Fruit fly (Drosophila melanogaster) whole organism, embryonic: ENCODE measurements around the gene GlyRS.
A peak's percentile ranks its signal among the peaks of the same experiment; 100 is the strongest.

Experiments used
- CG10366 ChIP-seq: fragments of 200-800 bp; sonication (Bioruptor generic); IDR thresholded peaks from 2 replicates; pipeline ENCODE4 v1.3.6; 2022; ENCODE audit warnings: missing biosample characterization, missing genetic modification characterization
- CG11093 ChIP-seq: fragments of 200-800 bp; sonication (Bioruptor generic); IDR thresholded peaks from 3 replicates; pipeline ENCODE4 v1.3.6; 2022; ENCODE audit warnings: missing biosample characterization, missing genetic modification characterization
- CG11504 ChIP-seq: fragments of 200-800 bp; sonication (Bioruptor generic); optimal IDR thresholded peaks from 3 replicates; lab custom pipeline; 2019; ENCODE audit warnings: missing biosample characterization, mild to moderate bottlenecking, missing genetic modification characterization, moderate library complexity
- CG1603 ChIP-seq: fragments of 200-800 bp; sonication (Bioruptor generic); optimal IDR thresholded peaks from 2 replicates; lab custom pipeline; 2019; ENCODE audit warnings: missing biosample characterization, mild to moderate bottlenecking, missing genetic modification characterization, moderate library complexity
- CG16779 ChIP-seq: fragments of 200-800 bp; sonication (Bioruptor generic); IDR thresholded peaks from 2 replicates; pipeline ENCODE4 v1.3.6; 2022; ENCODE audit warnings: missing biosample characterization, missing genetic modification characterization
- CG17328 ChIP-seq: fragments of 200-800 bp; sonication (Bioruptor generic); IDR thresholded peaks from 2 replicates; pipeline ENCODE4 v1.3.6; 2022; ENCODE audit warnings: missing biosample characterization, missing genetic modification characterization
- CG17359 ChIP-seq: fragments of 200-800 bp; sonication (Bioruptor generic); optimal IDR thresholded peaks from 3 replicates; lab custom pipeline; 2018; ENCODE audit warnings: missing biosample characterization, mild to moderate bottlenecking, missing genetic modification characterization, moderate library complexity
- CG17829 ChIP-seq: fragments of 200-800 bp; optimal IDR thresholded peaks from 2 replicates; lab custom pipeline; 2019; ENCODE audit warnings: missing biosample characterization, mild to moderate bottlenecking, missing genetic modification characterization, moderate library complexity
- CG1832 ChIP-seq: fragments of 200-800 bp; sonication (Bioruptor generic); optimal IDR thresholded peaks from 2 replicates; lab custom pipeline; 2017; ENCODE audit warnings: missing biosample characterization, mild to moderate bottlenecking, missing genetic modification characterization, inconsistent platforms
- CG30020 ChIP-seq: fragments of 200-800 bp; optimal IDR thresholded peaks from 2 replicates; lab custom pipeline; 2019; ENCODE audit warnings: missing biosample characterization, mild to moderate bottlenecking, missing genetic modification characterization, moderate library complexity
- CG31224 ChIP-seq: fragments of 200-800 bp; sonication (Bioruptor generic); IDR thresholded peaks from 2 replicates; pipeline ENCODE4 v1.3.6; 2022; ENCODE audit warnings: missing biosample characterization, missing genetic modification characterization
- CG32532 ChIP-seq: fragments of 200-800 bp; sonication (Bioruptor generic); IDR thresholded peaks from 2 replicates; pipeline ENCODE4 v1.3.6; 2022; ENCODE audit warnings: missing biosample characterization, missing genetic modification characterization
- CG33557 ChIP-seq: fragments of 200-800 bp; sonication (Bioruptor generic); optimal IDR thresholded peaks from 2 replicates; lab custom pipeline; 2019; ENCODE audit warnings: missing biosample characterization, mild to moderate bottlenecking, missing genetic modification characterization, moderate library complexity
- CG3726 ChIP-seq: fragments of 200-800 bp; sonication (Bioruptor generic); IDR thresholded peaks from 3 replicates; pipeline ENCODE4, ENCODE4 v1.3.6; 2022; ENCODE audit warnings: missing biosample characterization, missing genetic modification characterization
- CG4404 ChIP-seq: fragments of 200-800 bp; sonication (Bioruptor generic); IDR thresholded peaks from 2 replicates; pipeline ENCODE4 v1.3.6; 2022; ENCODE audit warnings: missing biosample characterization, missing genetic modification characterization
- CG6791 ChIP-seq: fragments of 200-800 bp; sonication (Bioruptor generic); IDR thresholded peaks from 3 replicates; pipeline ENCODE4 v1.3.6; 2022; ENCODE audit warnings: missing biosample characterization, missing genetic modification characterization; ENCODE audit not compliant: partially characterized antibody
- CG7357 ChIP-seq: fragments of 200-800 bp; sonication (Bioruptor generic); IDR thresholded peaks from 3 replicates; pipeline ENCODE4 v1.3.6; 2022; ENCODE audit warnings: missing biosample characterization, missing genetic modification characterization
- CG7839 ChIP-seq: fragments of 200-800 bp; sonication (Bioruptor generic); optimal IDR thresholded peaks from 3 replicates; lab custom pipeline; 2018; ENCODE audit warnings: missing biosample characterization, mild to moderate bottlenecking, missing genetic modification characterization, moderate library complexity
- CG8765 ChIP-seq: fragments of 200-800 bp; sonication (Bioruptor generic); IDR thresholded peaks from 2 replicates; pipeline ENCODE4 v1.3.6; 2022; ENCODE audit warnings: missing biosample characterization, missing genetic modification characterization
- CG9727 ChIP-seq: fragments of 200-800 bp; sonication (Bioruptor generic); optimal IDR thresholded peaks from 3 replicates; lab custom pipeline; 2017; ENCODE audit warnings: missing biosample characterization, mild to moderate bottlenecking, missing genetic modification characterization
- Chrac-16 ChIP-seq: fragments of 200-800 bp; sonication (Bioruptor generic); optimal IDR thresholded peaks from 3 replicates; lab custom pipeline; 2016; ENCODE audit warnings: missing biosample characterization, missing genetic modification characterization
- D19A ChIP-seq: fragments of 200-800 bp; optimal IDR thresholded peaks from 3 replicates; lab custom pipeline; 2019; ENCODE audit warnings: missing biosample characterization, mild to moderate bottlenecking, missing genetic modification characterization, moderate library complexity
- Dip2 ChIP-seq: fragments of 200-800 bp; sonication (Bioruptor generic); IDR thresholded peaks from 2 replicates; pipeline ENCODE4 v1.3.6; 2022; ENCODE audit warnings: missing biosample characterization, missing genetic modification characterization
- Dip3 ChIP-seq: fragments of 200-800 bp; sonication (Bioruptor generic); optimal IDR thresholded peaks from 3 replicates; lab custom pipeline; 2016; ENCODE audit warnings: missing biosample characterization, missing genetic modification characterization
- Drgx ChIP-seq: fragments of 200-800 bp; sonication (Bioruptor generic); IDR thresholded peaks from 2 replicates; pipeline ENCODE4 v1.3.6; 2022; ENCODE audit warnings: missing biosample characterization, missing genetic modification characterization
- Ets65A ChIP-seq: fragments of 200-800 bp; sonication (Bioruptor generic); peaks from one replicate; lab custom pipeline; 2016; ENCODE audit warnings: missing biosample characterization, missing genetic modification characterization
- Gug ChIP-seq: fragments of 200-800 bp; sonication (Bioruptor generic); IDR thresholded peaks from 4 replicates; pipeline ENCODE4 v1.3.6; 2022; ENCODE audit warnings: missing biosample characterization, missing genetic modification characterization
- Hmr ChIP-seq: fragments of 200-800 bp; sonication (Bioruptor generic); optimal IDR thresholded peaks from 3 replicates; lab custom pipeline; 2017; ENCODE audit warnings: mild to moderate bottlenecking, missing biosample characterization, missing genetic modification reagents, missing genetic modification characterization
- Hr51 ChIP-seq, 2 experiments: fragments of 200-800 bp; sonication (Bioruptor generic); optimal IDR thresholded peaks; 2 replicates in 1 of 2; 3 replicates in 1 of 2; lab custom pipeline; 2016 to 2018; ENCODE audit warnings: missing biosample characterization in 2 of 2, missing genetic modification characterization in 2 of 2, mild to moderate bottlenecking in 1 of 2, moderate library complexity in 1 of 2
- Hr78 ChIP-seq, 2 experiments: fragments of 200-800 bp in 1 of 2; fragments of >200 bp in 1 of 2; sonication (Bioruptor generic) in 1 of 2; optimal IDR thresholded peaks; 2 replicates each; lab custom pipeline; 2017 to 2019; ENCODE audit warnings: missing biosample characterization in 2 of 2, missing genetic modification characterization in 2 of 2, mild to moderate bottlenecking in 1 of 2, moderate library complexity in 1 of 2
- Nf-YB ChIP-seq: fragments of 200-800 bp; sonication (Bioruptor generic); optimal IDR thresholded peaks from 3 replicates; lab custom pipeline; 2019; ENCODE audit warnings: missing biosample characterization, mild to moderate bottlenecking, missing genetic modification characterization, moderate library complexity
- NfI ChIP-seq: fragments of 200-800 bp; sonication (Bioruptor generic); optimal IDR thresholded peaks from 3 replicates; lab custom pipeline; 2018; ENCODE audit warnings: missing biosample characterization, mild to moderate bottlenecking, missing genetic modification characterization, moderate library complexity
- Spps ChIP-seq: fragments of 200-800 bp; sonication (Bioruptor generic); optimal IDR thresholded peaks from 2 replicates; lab custom pipeline; 2018; ENCODE audit warnings: missing biosample characterization, mild to moderate bottlenecking, missing genetic modification characterization
- cato ChIP-seq: fragments of 200-800 bp; sonication (Bioruptor generic); optimal IDR thresholded peaks from 2 replicates; lab custom pipeline; 2016; ENCODE audit warnings: missing biosample characterization, missing genetic modification characterization, borderline replicate concordance
- chif ChIP-seq, 2 experiments: fragments of 200-800 bp; sonication (Bioruptor generic); optimal IDR thresholded peaks; 3 replicates each; lab custom pipeline; 2016; ENCODE audit warnings: missing biosample characterization in 2 of 2, missing genetic modification characterization in 2 of 2
- emc ChIP-seq: fragments of 200-800 bp; sonication (Bioruptor generic); optimal IDR thresholded peaks from 2 replicates; lab custom pipeline; 2016; ENCODE audit warnings: missing biosample characterization, missing genetic modification characterization
- gem ChIP-seq: fragments of 200-800 bp; sonication (Bioruptor generic); optimal IDR thresholded peaks from 2 replicates; lab custom pipeline; 2019; ENCODE audit warnings: missing biosample characterization, mild to moderate bottlenecking, missing genetic modification characterization, moderate library complexity
- inv ChIP-seq: fragments of 200-800 bp; sonication (Bioruptor generic); IDR thresholded peaks from 2 replicates; pipeline ENCODE4 v1.3.6; 2022; ENCODE audit warnings: missing biosample characterization, missing genetic modification characterization; ENCODE audit not compliant: partially characterized antibody
- nom ChIP-seq: fragments of 200-800 bp; sonication (Bioruptor generic); optimal IDR thresholded peaks from 2 replicates; lab custom pipeline; 2017; ENCODE audit warnings: missing biosample characterization, missing genetic modification characterization, mild to moderate bottlenecking, moderate library complexity, missing genetic modification reagents
- onecut ChIP-seq: fragments of 200-800 bp; sonication (Bioruptor generic); IDR thresholded peaks from 2 replicates; pipeline ENCODE4 v1.3.6; 2022; ENCODE audit warnings: missing biosample characterization, missing genetic modification characterization
- prd ChIP-seq, 3 experiments: fragments of >200 bp in 2 of 3; fragments of 200-800 bp in 1 of 3; sonication (Bioruptor generic) in 1 of 3; optimal IDR thresholded peaks in 2 of 3; IDR thresholded peaks in 1 of 3; 2 replicates in 2 of 3; 3 replicates in 1 of 3; pipeline versions ENCODE4 v1.3.6 to Lab custom; 2017 to 2022; ENCODE audit warnings: missing biosample characterization in 1 of 3, missing genetic modification characterization in 1 of 3
- sc ChIP-seq, 3 experiments: fragments of >200 bp in 2 of 3; fragments of 200-800 bp in 1 of 3; sonication (Bioruptor generic) in 1 of 3; optimal IDR thresholded peaks; 2 replicates in 2 of 3; 3 replicates in 1 of 3; lab custom pipeline; 2017; ENCODE audit warnings: mild to moderate bottlenecking in 1 of 3, missing biosample characterization in 1 of 3, missing genetic modification characterization in 1 of 3, missing genetic modification reagents in 1 of 3
- seq ChIP-seq: fragments of 200-800 bp; sonication (Bioruptor generic); IDR thresholded peaks from 2 replicates; pipeline ENCODE4 v1.3.6; 2022; ENCODE audit warnings: missing biosample characterization, missing genetic modification characterization
- stc ChIP-seq: fragments of 200-800 bp; sonication (Bioruptor generic); IDR thresholded peaks from 2 replicates; pipeline ENCODE4 v1.3.6; 2022; ENCODE audit warnings: missing biosample characterization, missing genetic modification characterization
- tin ChIP-seq: fragments of 200-800 bp; sonication (Bioruptor generic); optimal IDR thresholded peaks from 3 replicates; lab custom pipeline; 2016; ENCODE audit warnings: missing biosample characterization, missing genetic modification characterization
- vvl ChIP-seq: fragments of 200-800 bp; sonication (Bioruptor generic); IDR thresholded peaks from 2 replicates; pipeline ENCODE4 v1.3.6; 2022; ENCODE audit warnings: missing biosample characterization, missing genetic modification characterization
- wek ChIP-seq: fragments of 200-800 bp; sonication (Bioruptor generic); optimal IDR thresholded peaks from 3 replicates; lab custom pipeline; 2018; ENCODE audit warnings: missing biosample characterization, mild to moderate bottlenecking, missing genetic modification characterization, moderate library complexity
- zf30C ChIP-seq: fragments of 200-800 bp; sonication (Bioruptor generic); optimal IDR thresholded peaks from 3 replicates; lab custom pipeline; 2018; ENCODE audit warnings: missing biosample characterization, mild to moderate bottlenecking, missing genetic modification characterization

GlyRS gene

DNA sequence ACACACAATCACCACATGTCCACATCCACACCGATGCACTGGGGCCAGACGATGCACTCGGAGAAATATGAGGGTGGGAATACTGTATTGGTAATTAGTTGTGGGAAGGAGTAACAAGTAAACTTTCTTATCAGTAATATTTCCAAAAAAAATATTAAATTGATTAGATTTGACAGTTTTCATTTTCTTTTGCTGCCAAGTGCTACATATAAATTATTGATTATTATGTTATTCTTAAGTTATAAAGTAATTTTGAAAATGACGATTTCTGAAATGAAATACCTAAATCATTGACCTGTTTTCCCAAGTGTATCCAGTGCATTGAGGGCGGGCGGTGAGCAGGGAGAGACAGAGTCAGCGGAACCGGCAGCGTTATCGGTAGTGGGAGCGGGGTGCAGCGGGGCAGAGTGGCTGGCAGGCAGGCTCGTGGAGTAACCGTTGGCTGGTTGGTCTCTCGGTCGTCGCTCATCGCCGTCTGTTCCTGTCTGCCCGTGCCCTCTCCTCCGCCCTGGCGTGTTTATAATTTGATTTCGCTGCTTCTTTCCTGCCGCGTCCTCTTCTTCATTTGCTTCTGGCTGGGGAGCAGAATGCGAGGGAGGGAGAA lies 12.9 kb downstream of the GlyRS start (continued):
- TF ChIP-seq vvl (GFP tag; lab: Robert Waterston, UW) (peak; percentile 74), Dip3 (GFP tag; lab: Kevin White, UChicago) (no peak), seq (no peak), Dip2 (GFP tag; lab: Robert Waterston, UW) (no peak), CG16779 (GFP tag; lab: Robert Waterston, UW) (no peak), D19A (tag; lab: Kevin White, UChicago) (peak; percentile 62), onecut (peak; percentile 27; the same call in 1 of the 2 replicates), CG7839 (tag; lab: Kevin White, UChicago) (peak; percentile 68), CG11093 (GFP tag; lab: Robert Waterston, UW) (0 out of 3 replicates have a peak, but pooled peaks have one; percentile 32), wek (GFP tag; lab: Kevin White, UChicago) (no peak), CG30020 (tag; lab: Kevin White, UChicago) (peak; percentile 13), CG31224 (GFP tag; lab: Robert Waterston, UW) (no peak), tin (GFP tag; lab: Kevin White, UChicago) (peak; percentile 34), CG11504 (peak; percentile 70), CG10366 (peak; percentile 9; the same call in 1 of the 2 replicates), CG17359 (tag; lab: Kevin White, UChicago) (peak; percentile 54), CG8765 (GFP tag; lab: Robert Waterston, UW) (no peak), gem (tag; lab: Kevin White, UChicago) (peak; percentile 79), CG17829 (peak; percentile 76), emc (GFP tag; lab: Kevin White, UChicago) (no peak), zf30C (peak; percentile 76), NfI (GFP tag; lab: Kevin White, UChicago) (peak; percentile 40), CG7357 (no peak; the same call in 2 of the 3 replicates), sc (optimal IDR thresholded peaks at IDR 0.05; lab: Kevin White, UChicago) (no peak), sc (GFP tag; optimal IDR thresholded peaks at IDR 0.05; lab: Kevin White, UChicago) (peak; percentile 45), CG6791 (GFP tag; lab: Robert Waterston, UW) (no peak), chif (GFP tag; optimal IDR thresholded peaks at IDR 0.05; lab: Kevin White, UChicago) (peak in 1 of 2 experiments; percentile 1), prd (optimal IDR thresholded peaks at IDR 0.05; lab: Kevin White, UChicago) (no peak), prd (GFP tag; IDR thresholded peaks at IDR 0.05; lab: Robert Waterston, UW) (peak; percentile 58; the same call in 1 of the 3 replicates), Ets65A (GFP tag; lab: Kevin White, UChicago) (peak; percentile 75), CG4404 (GFP tag; lab: Robert Waterston, UW) (no peak), CG9727 (GFP tag; lab: Kevin White, UChicago) (peak; percentile 82), nom (GFP tag; lab: Kevin White, UChicago) (peak; percentile 89), CG3726 (GFP tag; lab: Robert Waterston, UW) (0 out of 3 replicates have a peak, but pooled peaks have one; percentile 39), CG33557 (peak; percentile 70), CG1603 (tag; lab: Kevin White, UChicago) (no peak), Hr78 (GFP tag; optimal IDR thresholded peaks at IDR 0.05; lab: Kevin White, UChicago) (no peak), inv (GFP tag; lab: Robert Waterston, UW) (no peak), Hmr (GFP tag; lab: Kevin White, UChicago) (peak; percentile 52), Spps (tag; lab: Kevin White, UChicago) (peak; percentile 39), Drgx (GFP tag; lab: Robert Waterston, UW) (peak; percentile 87), CG17328 (GFP tag; lab: Robert Waterston, UW) (0 out of 2 replicates have a peak, but pooled peaks have one; percentile 44), Chrac-16 (peak; percentile 43), Hr51 (GFP tag; optimal IDR thresholded peaks at IDR 0.05; lab: Kevin White, UChicago) (no peak), Nf-YB (GFP tag; lab: Kevin White, UChicago) (peak; percentile 19), stc (no peak), CG32532 (GFP tag; lab: Robert Waterston, UW) (0 out of 2 replicates have a peak, but pooled peaks have one; percentile 20), Gug (GFP tag; lab: Robert Waterston, UW) (peak; percentile 5; the same call in 1 of the 4 replicates), CG1832 (GFP tag; lab: Kevin White, UChicago) (peak; percentile 25), cato (GFP tag; lab: Kevin White, UChicago) (no peak)
